Worm (Caenorhabditis elegans) whole organism, early embryonic: Measurements from ENCODE around the gene ZK688.10.

Experiments
- aly-1 ChIP-seq: sonication (generic microtip); optimal IDR thresholded peaks from 2 replicates; lab custom pipeline; 2016; ENCODE audit warnings: missing genetic modification characterization, missing compliant biosample characterization
- ama-1 ChIP-seq: fragments of 150-350 bp; optimal IDR thresholded peaks from 2 replicates; lab custom pipeline; 2014
- ceh-13 ChIP-seq: fragments of 200-800 bp; sonication (Bioruptor generic); optimal IDR thresholded peaks from 2 replicates; lab custom pipeline; 2018; ENCODE audit warnings: mild to moderate bottlenecking, missing genetic modification characterization, missing compliant biosample characterization
- ets-7 ChIP-seq: sonication (generic microtip); optimal IDR thresholded peaks from 2 replicates; lab custom pipeline; 2016; ENCODE audit warnings: missing genotype, missing genetic modification characterization, missing compliant biosample characterization
- flt-1 ChIP-seq: fragments of 200-800 bp; sonication (Bioruptor generic); IDR thresholded peaks from 2 replicates; pipeline ENCODE4 v1.3.6; 2022; ENCODE audit warnings: missing genetic modification characterization, missing compliant biosample characterization
- hmbx-1 ChIP-seq: sonication (generic microtip); optimal IDR thresholded peaks from 2 replicates; lab custom pipeline; 2016; ENCODE audit warnings: mild to moderate bottlenecking, missing genetic modification characterization, missing compliant biosample characterization
- hmg-4 ChIP-seq: fragments of 200-800 bp; sonication (Bioruptor generic); optimal IDR thresholded peaks from 2 replicates; lab custom pipeline; 2018; ENCODE audit warnings: mild to moderate bottlenecking, missing genetic modification characterization, missing compliant biosample characterization
- hnd-1 ChIP-seq: sonication (generic microtip); optimal IDR thresholded peaks from 2 replicates; lab custom pipeline; 2016; ENCODE audit warnings: missing genetic modification characterization, missing compliant biosample characterization
- pes-1 ChIP-seq: fragments of 200-800 bp; sonication (Bioruptor generic); IDR thresholded peaks from 2 replicates; pipeline ENCODE4 v1.3.6; 2022; ENCODE audit warnings: missing genetic modification reagents, missing genetic modification characterization, missing compliant biosample characterization
- scrt-1 ChIP-seq: fragments of 200-800 bp; sonication (Bioruptor generic); IDR thresholded peaks from 2 replicates; pipeline ENCODE4 v1.3.6; 2022; ENCODE audit warnings: missing genetic modification characterization, missing compliant biosample characterization
- sea-1 ChIP-seq: fragments of 200-800 bp; sonication (Bioruptor generic); conservative IDR thresholded peaks from 2 replicates; pipeline ENCODE4 v1.3.6; 2022; ENCODE audit warnings: missing genetic modification characterization, missing compliant biosample characterization
- tbx-11 ChIP-seq: fragments of 200-800 bp; sonication (Bioruptor generic); IDR thresholded peaks from 2 replicates; pipeline ENCODE4 v1.3.6; 2022; ENCODE audit warnings: missing genetic modification characterization, missing compliant biosample characterization
- tra-4 ChIP-seq: sonication (generic microtip); optimal IDR thresholded peaks from 2 replicates; lab custom pipeline; 2017; ENCODE audit warnings: missing genetic modification characterization, missing compliant biosample characterization

- TF ChIP-seq hnd-1 (tag; lab: Kevin White, UChicago) (no peak), ama-1 (lab: Kevin White, UChicago) (no peak), scrt-1 (no peak), tbx-11 (GFP tag; lab: Robert Waterston, UW) (no peak), aly-1 (tag; lab: Kevin White, UChicago) (no peak), ets-7 (tag; lab: Kevin White, UChicago) (no peak), sea-1 (GFP tag; lab: Robert Waterston, UW) (no peak), hmbx-1 (tag; lab: Kevin White, UChicago) (no peak), ceh-13 (GFP tag; lab: Kevin White, UChicago) (no peak), tra-4 (tag; lab: Kevin White, UChicago) (no peak), flt-1 (no peak), pes-1 (no peak), hmg-4 (GFP tag; lab: Kevin White, UChicago) (no peak)
These were observed 23.3 kb downstream of the ZK688.10 start, which contains the start of gene tyr-1 for ce11 chrIII:7873481-7873880.
